Worm (Caenorhabditis elegans) whole organism, early embryonic: Measurements from ENCODE around the gene hlh-33.

ENCODE experiments used
- ama-1 ChIP-seq: fragments of 150-350 bp; optimal IDR thresholded peaks from 2 replicates; lab custom pipeline; 2014
- ets-7 ChIP-seq: sonication (generic microtip); optimal IDR thresholded peaks from 2 replicates; lab custom pipeline; 2016; ENCODE audit warnings: missing genotype, missing genetic modification characterization, missing compliant biosample characterization
- flt-1 ChIP-seq: fragments of 200-800 bp; sonication (Bioruptor generic); IDR thresholded peaks from 2 replicates; pipeline ENCODE4 v1.3.6; 2022; ENCODE audit warnings: missing genetic modification characterization, missing compliant biosample characterization
- sea-1 ChIP-seq: fragments of 200-800 bp; sonication (Bioruptor generic); conservative IDR thresholded peaks from 2 replicates; pipeline ENCODE4 v1.3.6; 2022; ENCODE audit warnings: missing genetic modification characterization, missing compliant biosample characterization
- tbx-37 ChIP-seq: fragments of 200-800 bp; sonication (Bioruptor generic); conservative IDR thresholded peaks from 2 replicates; pipeline ENCODE4 v1.3.6; 2022; ENCODE audit warnings: missing genetic modification reagents, missing genetic modification characterization, missing compliant biosample characterization

- no peak for TF ChIP-seq tbx-37 (GFP tag; lab: Robert Waterston, UW)
- TF ChIP-seq sea-1 (GFP tag; lab: Robert Waterston, UW), result no peak
- no peak for TF ChIP-seq ets-7
- TF ChIP-seq ama-1 (lab: Kevin White, UChicago), result no peak
- TF ChIP-seq flt-1 (GFP tag; lab: Robert Waterston, UW), result no peak
Observed at ce11 chrIII:1880221-1880620, 25.0 kb downstream of the hlh-33 start.
